Worm (Caenorhabditis elegans) whole organism, L3 larva: ENCODE measurements around the gene Y51B9A.14.

Experiments used
- R02D3.7 ChIP-seq: fragments of 150-350 bp; optimal IDR thresholded peaks from 2 replicates; lab custom pipeline; 2014; ENCODE audit warnings: missing biosample characterization, missing genetic modification characterization
- ceh-82 ChIP-seq: fragments of 150-350 bp; optimal IDR thresholded peaks from 2 replicates; lab custom pipeline; 2014; ENCODE audit warnings: missing biosample characterization, missing genetic modification characterization
- elt-2 ChIP-seq: sonication (generic microtip); optimal IDR thresholded peaks from 2 replicates; lab custom pipeline; 2016; ENCODE audit warnings: missing genetic modification reagents, mild to moderate bottlenecking, missing genetic modification characterization, missing compliant biosample characterization
- hmg-11 ChIP-seq: sonication (generic microtip); optimal IDR thresholded peaks from 2 replicates; lab custom pipeline; 2016; ENCODE audit warnings: missing genetic modification characterization, missing compliant biosample characterization
- jun-1 ChIP-seq: fragments of 150-350 bp; optimal IDR thresholded peaks from 2 replicates; lab custom pipeline; 2014; ENCODE audit warnings: missing biosample characterization, missing genetic modification reagents, missing genetic modification characterization
- lin-15B ChIP-seq: fragments of 150-350 bp; optimal IDR thresholded peaks from 2 replicates; lab custom pipeline; 2014; ENCODE audit warnings: missing biosample characterization, missing genetic modification characterization
- lin-39 ChIP-seq: fragments of 150-350 bp; optimal IDR thresholded peaks from 2 replicates; lab custom pipeline; 2018; ENCODE audit warnings: missing biosample characterization, missing genetic modification reagents, missing genetic modification characterization
- mml-1 ChIP-seq: fragments of 150-350 bp; sonication (generic microtip); optimal IDR thresholded peaks from 3 replicates; lab custom pipeline; 2014; ENCODE audit warnings: missing biosample characterization, missing genetic modification characterization
- nfya-1 ChIP-seq: sonication (generic microtip); optimal IDR thresholded peaks from 2 replicates; lab custom pipeline; 2017; ENCODE audit warnings: missing genetic modification characterization, mild to moderate bottlenecking, missing compliant biosample characterization, antibody characterized with exemption, moderate library complexity; ENCODE audit not compliant: insufficient read depth
- nhr-12 ChIP-seq: fragments of 150-350 bp; optimal IDR thresholded peaks from 2 replicates; lab custom pipeline; 2014; ENCODE audit warnings: missing biosample characterization, missing genetic modification characterization
- nhr-25 ChIP-seq: sonication (generic microtip); optimal IDR thresholded peaks from 2 replicates; lab custom pipeline; 2017; ENCODE audit warnings: missing biosample characterization, missing genetic modification characterization
- nhr-28 ChIP-seq: fragments of 150-350 bp; optimal IDR thresholded peaks from 2 replicates; lab custom pipeline; 2014; ENCODE audit warnings: missing biosample characterization, missing genetic modification characterization
- nhr-67 ChIP-seq: fragments of 150-350 bp; optimal IDR thresholded peaks from 2 replicates; lab custom pipeline; 2014; ENCODE audit warnings: missing biosample characterization, missing genetic modification characterization
- pha-4 ChIP-seq: fragments of 150-350 bp; optimal IDR thresholded peaks from 2 replicates; lab custom pipeline; 2014; ENCODE audit warnings: missing biosample characterization, missing genetic modification reagents, missing genetic modification characterization
- snpc-4 ChIP-seq: fragments of 150-350 bp; optimal IDR thresholded peaks from 2 replicates; lab custom pipeline; 2014; ENCODE audit warnings: missing biosample characterization, missing genetic modification characterization
- unc-39 ChIP-seq: sonication (generic microtip); optimal IDR thresholded peaks from 4 replicates; lab custom pipeline; 2017; ENCODE audit warnings: missing biosample characterization, missing genetic modification characterization
- unc-62 ChIP-seq: fragments of 150-350 bp; sonication (generic microtip); optimal IDR thresholded peaks from 4 replicates; lab custom pipeline; 2014; ENCODE audit warnings: missing biosample characterization, missing genetic modification reagents, missing genetic modification characterization
- zag-1 ChIP-seq: fragments of 150-350 bp; optimal IDR thresholded peaks from 2 replicates; lab custom pipeline; 2014; ENCODE audit warnings: missing biosample characterization, missing genetic modification characterization
- ztf-11 ChIP-seq: fragments of 150-350 bp; optimal IDR thresholded peaks from 2 replicates; lab custom pipeline; 2014; ENCODE audit warnings: missing biosample characterization, missing genetic modification characterization

The Y51B9A.14 gene

DNA sequence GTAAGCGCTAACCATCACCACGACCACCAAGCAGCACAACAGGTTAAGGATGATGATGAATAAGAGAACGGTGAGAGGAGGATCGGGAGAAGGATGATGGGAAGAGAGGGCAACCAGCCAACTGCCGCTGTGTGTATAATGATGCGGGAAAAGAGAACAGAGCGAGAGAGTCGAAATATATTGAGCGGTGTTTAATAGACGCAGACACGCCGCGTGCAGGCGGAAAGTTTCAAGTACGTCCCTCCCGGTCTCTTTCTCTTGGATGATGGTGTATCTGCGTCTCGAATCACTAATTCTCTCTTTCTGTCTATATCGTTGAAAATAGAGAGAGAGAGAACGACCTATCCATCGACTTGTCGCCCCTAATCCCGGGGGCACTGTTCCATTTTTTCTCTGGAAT is 41.5 kb downstream of the Y51B9A.14 start (continued):
- TF ChIP-seq jun-1 (tag; lab: Kevin White, UChicago) (no peak), unc-62 (no peak), unc-39 (no peak), mml-1 (tag; lab: Kevin White, UChicago) (no peak), nhr-67 (tag; lab: Kevin White, UChicago) (no peak), lin-15B (peak; percentile 27), nfya-1 (peak; percentile 70), nhr-28 (tag; lab: Kevin White, UChicago) (no peak), zag-1 (tag; lab: Kevin White, UChicago) (no peak), nhr-25 (tag; lab: Kevin White, UChicago) (no peak), lin-39 (tag; lab: Kevin White, UChicago) (peak; percentile 63), snpc-4 (tag; lab: Kevin White, UChicago) (peak; percentile 64), ztf-11 (tag; lab: Kevin White, UChicago) (no peak)
- TF ChIP-seq, all 47 proteins: peak for 15

DNA sequence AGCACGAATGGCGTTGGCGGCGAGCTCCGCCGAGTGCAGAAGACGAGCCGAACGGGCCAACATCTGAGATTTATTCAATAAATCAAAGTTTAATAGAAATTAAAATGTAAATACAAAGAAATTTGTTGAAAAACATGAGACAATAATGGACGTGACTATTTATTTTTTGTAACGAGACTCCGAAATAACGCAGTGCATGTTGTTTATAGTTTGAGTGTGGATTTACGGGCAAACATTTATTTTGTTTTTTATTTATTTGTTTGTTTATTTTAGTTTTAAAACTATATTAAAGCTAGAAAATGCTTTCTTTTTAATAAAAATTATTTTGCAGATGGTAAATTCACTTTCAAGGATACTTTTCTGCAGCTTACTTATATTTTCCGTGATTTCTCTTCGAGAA is 45.6 kb downstream of the Y51B9A.14 start, which contains the start of the genes sdhb-1 and cup-15:
Gene sdhb-1 (minus strand): TSS at position 63 of the 400 bp plus-strand sequence.
Gene cup-15 (plus strand): TSS at position 332 of the 400 bp plus-strand sequence.
- TF ChIP-seq nhr-12 (tag; lab: Kevin White, UChicago) (no peak), hmg-11 (tag; lab: Kevin White, UChicago) (peak; percentile 24), nfya-1 (peak; percentile 3), R02D3.7 (peak; percentile 75), elt-2 (tag; lab: Kevin White, UChicago) (peak; percentile 9), pha-4 (peak; percentile 79), ceh-82 (tag; lab: Kevin White, UChicago) (no peak)
